Fruit fly (Drosophila melanogaster): Measurements from ENCODE around the gene CG9592.

The CG9592 gene

dm6 chr3L:14517525-14517924 lies at the start of gene CG9592:
TSS of gene CG9592 (plus strand) at chr3L:14517825.
- no peak for TF ChIP-seq noc (tag; optimal IDR thresholded peaks at IDR 0.05)

- no peak for TF ChIP-seq noc (tag; optimal IDR thresholded peaks at IDR 0.05)
Observed at dm6 chr3L:14476804-14477239, 40.8 kb upstream of the CG9592 start.

- no peak for TF ChIP-seq noc (tag; optimal IDR thresholded peaks at IDR 0.05)
Observed at dm6 chr3L:14481397-14481796, 36.2 kb upstream of the CG9592 start.

dm6 chr3L:14482955-14483354 lies 34.7 kb upstream of the CG9592 start:
- no peak for TF ChIP-seq noc (tag; optimal IDR thresholded peaks at IDR 0.05)

- TF ChIP-seq noc (tag; optimal IDR thresholded peaks at IDR 0.05), result no peak
Observed at dm6 chr3L:14485401-14485800, 32.2 kb upstream of the CG9592 start.

- no peak for TF ChIP-seq noc (tag; optimal IDR thresholded peaks at IDR 0.05)
Observed at dm6 chr3L:14486611-14487350, 30.8 kb upstream of the CG9592 start.

dm6 chr3L:14497479-14497878 lies 20.1 kb upstream of the CG9592 start:
- no peak for TF ChIP-seq noc (tag; optimal IDR thresholded peaks at IDR 0.05)

- peak; percentile 71 for TF ChIP-seq noc (tag; optimal IDR thresholded peaks at IDR 0.05)
Observed at dm6 chr3L:14509981-14510380, 7.6 kb upstream of the CG9592 start.

- TF ChIP-seq noc (tag; optimal IDR thresholded peaks at IDR 0.05), result no peak
Observed at dm6 chr3L:14513286-14513685, 4.3 kb upstream of the CG9592 start.

dm6 chr3L:14515690-14516089 lies 1.9 kb upstream of the CG9592 start:
- no peak for TF ChIP-seq noc (tag; optimal IDR thresholded peaks at IDR 0.05)

dm6 chr3L:14521590-14521989 lies 4.0 kb downstream of the CG9592 start, which contains the start of gene CG4613:
TSS of gene CG4613 (minus strand) at chr3L:14521690.
- no peak for TF ChIP-seq noc (tag; optimal IDR thresholded peaks at IDR 0.05)

- TF ChIP-seq noc (tag; optimal IDR thresholded peaks at IDR 0.05), result no peak
Observed at dm6 chr3L:14522483-14523362, 5.1 kb downstream of the CG9592 start.

- no peak for TF ChIP-seq noc (tag; optimal IDR thresholded peaks at IDR 0.05)
Observed at dm6 chr3L:14531802-14532201, 14.2 kb downstream of the CG9592 start.

dm6 chr3L:14533110-14533509 lies 15.5 kb downstream of the CG9592 start:
- TF ChIP-seq noc (tag; optimal IDR thresholded peaks at IDR 0.05), result no peak

dm6 chr3L:14534619-14535018 lies 17.0 kb downstream of the CG9592 start:
- no peak for TF ChIP-seq noc (tag; optimal IDR thresholded peaks at IDR 0.05)

- TF ChIP-seq noc (tag; optimal IDR thresholded peaks at IDR 0.05), result no peak
Observed at dm6 chr3L:14536042-14536684, 18.5 kb downstream of the CG9592 start, which contains the start of the genes bbg and CG43246. TSS of gene bbg (minus strand) at chr3L:14536276. TSS of gene CG43246 (plus strand) at chr3L:14536634.
